Worm (Caenorhabditis elegans) whole organism, young adult: ENCODE measurements around the gene F44G4.6.

Experiments
- C17E4.6 ChIP-seq: fragments of 200-800 bp; sonication (Bioruptor generic); IDR thresholded peaks from 2 replicates; pipeline ENCODE4 v1.3.6; 2022; ENCODE audit warnings: missing genetic modification reagents, missing genetic modification characterization, missing compliant biosample characterization
- F10E7.11 ChIP-seq: sonication (generic microtip); optimal IDR thresholded peaks from 2 replicates; lab custom pipeline; 2017; ENCODE audit warnings: mild to moderate bottlenecking, missing genetic modification characterization, moderate library complexity, missing compliant biosample characterization
- F37B4.10 ChIP-seq: fragments of 200-800 bp; sonication (Bioruptor generic); IDR thresholded peaks from 2 replicates; pipeline ENCODE4 v1.3.6; 2022; ENCODE audit warnings: missing genetic modification characterization, missing compliant biosample characterization
- F39B2.1 ChIP-seq: fragments of 200-800 bp; sonication (Bioruptor generic); IDR thresholded peaks from 2 replicates; pipeline ENCODE4 v1.3.6; 2022; ENCODE audit warnings: missing genetic modification reagents, missing genetic modification characterization, missing compliant biosample characterization
- F52B5.7 ChIP-seq: sonication (generic microtip); optimal IDR thresholded peaks from 2 replicates; lab custom pipeline; 2016; ENCODE audit warnings: mild to moderate bottlenecking, missing genetic modification characterization, missing compliant biosample characterization
- F55B11.4 ChIP-seq: sonication (generic microtip); optimal IDR thresholded peaks from 2 replicates; lab custom pipeline; 2016; ENCODE audit warnings: missing compliant biosample characterization, missing genetic modification characterization, borderline replicate concordance; ENCODE audit not compliant: insufficient read depth
- F57A8.1 ChIP-seq: fragments of 200-800 bp; sonication (Bioruptor generic); optimal IDR thresholded peaks from 2 replicates; lab custom pipeline; 2018; ENCODE audit warnings: mild to moderate bottlenecking, missing genetic modification characterization, moderate library complexity, missing compliant biosample characterization
- K11D2.4 ChIP-seq: fragments of 200-800 bp; sonication (Bioruptor generic); IDR thresholded peaks from 2 replicates; pipeline ENCODE4 v1.3.6; 2022; ENCODE audit warnings: missing genetic modification reagents, missing genetic modification characterization, missing compliant biosample characterization
- akir-1 ChIP-seq: fragments of 200-800 bp; sonication (Bioruptor generic); optimal IDR thresholded peaks from 2 replicates; lab custom pipeline; 2018; ENCODE audit warnings: mild to moderate bottlenecking, missing genetic modification characterization, moderate library complexity, missing compliant biosample characterization
- attf-5 ChIP-seq: fragments of 200-800 bp; sonication (Bioruptor generic); optimal IDR thresholded peaks from 2 replicates; lab custom pipeline; 2018; ENCODE audit warnings: mild to moderate bottlenecking, missing genetic modification characterization, missing compliant biosample characterization
- bed-2 ChIP-seq: fragments of 200-800 bp; sonication (Bioruptor generic); IDR thresholded peaks from 2 replicates; pipeline ENCODE4 v1.3.6; 2022; ENCODE audit warnings: missing genetic modification reagents, missing genetic modification characterization, missing compliant biosample characterization
- ceh-100 ChIP-seq: fragments of 200-800 bp; sonication (Bioruptor generic); IDR thresholded peaks from 2 replicates; pipeline ENCODE4 v1.3.6; 2022; ENCODE audit warnings: missing genetic modification reagents, missing genetic modification characterization, missing compliant biosample characterization
- chd-7 ChIP-seq: sonication (generic microtip); optimal IDR thresholded peaks from 2 replicates; lab custom pipeline; 2016; ENCODE audit warnings: mild to moderate bottlenecking, missing genetic modification characterization, moderate library complexity, missing compliant biosample characterization
- dox-1 ChIP-seq: fragments of 200-800 bp; sonication (Bioruptor generic); IDR thresholded peaks from 2 replicates; pipeline ENCODE4 v1.3.6; 2022; ENCODE audit warnings: missing genetic modification reagents, missing genetic modification characterization, missing compliant biosample characterization
- egl-44 ChIP-seq: fragments of 200-800 bp; sonication (Bioruptor generic); IDR thresholded peaks from 2 replicates; pipeline ENCODE4 v1.3.6; 2022; ENCODE audit warnings: missing genetic modification reagents, missing genetic modification characterization, missing compliant biosample characterization
- ets-4 ChIP-seq: fragments of 200-800 bp; sonication (Bioruptor generic); optimal IDR thresholded peaks from 2 replicates; lab custom pipeline; 2018; ENCODE audit warnings: mild to moderate bottlenecking, missing genetic modification characterization, missing compliant biosample characterization
- hmg-1.2 ChIP-seq: fragments of 200-800 bp; sonication (Bioruptor generic); IDR thresholded peaks from 2 replicates; pipeline ENCODE4 v1.3.6; 2022; ENCODE audit warnings: missing genetic modification reagents, missing genetic modification characterization, missing compliant biosample characterization
- lag-1 ChIP-seq: fragments of 200-800 bp; sonication (Bioruptor generic); IDR thresholded peaks from 2 replicates; pipeline ENCODE4 v1.3.6; 2022; ENCODE audit warnings: missing genetic modification reagents, missing genetic modification characterization, missing compliant biosample characterization
- let-526 ChIP-seq: fragments of 200-800 bp; sonication (Bioruptor generic); IDR thresholded peaks from 2 replicates; pipeline ENCODE4 v1.3.6; 2022; ENCODE audit warnings: missing genetic modification reagents, missing genetic modification characterization, missing compliant biosample characterization
- let-607 ChIP-seq, 2 experiments: fragments of 200-800 bp in 1 of 2; sonication (Bioruptor generic) in 1 of 2; sonication (generic microtip) in 1 of 2; optimal IDR thresholded peaks; 2 replicates each; lab custom pipeline; 2016 to 2018; ENCODE audit warnings: mild to moderate bottlenecking in 2 of 2, missing compliant biosample characterization in 2 of 2, missing genetic modification characterization in 2 of 2, moderate library complexity in 2 of 2, missing genotype in 1 of 2
- lsy-27 ChIP-seq: sonication (generic microtip); optimal IDR thresholded peaks from 2 replicates; lab custom pipeline; 2017; ENCODE audit warnings: missing genetic modification characterization, mild to moderate bottlenecking, missing compliant biosample characterization, antibody characterized with exemption, missing genotype, borderline replicate concordance; ENCODE audit not compliant: insufficient read depth
- madf-10 ChIP-seq: sonication (generic microtip); optimal IDR thresholded peaks from 2 replicates; lab custom pipeline; 2016; ENCODE audit warnings: mild to moderate bottlenecking, missing genetic modification characterization, missing compliant biosample characterization
- madf-3 ChIP-seq: fragments of 200-800 bp; sonication (Bioruptor generic); IDR thresholded peaks from 2 replicates; pipeline ENCODE4 v1.3.6; 2022; ENCODE audit warnings: missing genetic modification reagents, missing genetic modification characterization, missing compliant biosample characterization
- madf-8 ChIP-seq: fragments of 200-800 bp; sonication (Bioruptor generic); conservative IDR thresholded peaks from 2 replicates; pipeline ENCODE4 v1.3.6; 2022; ENCODE audit warnings: missing genetic modification reagents, missing genetic modification characterization, missing compliant biosample characterization
- mcd-1 ChIP-seq: fragments of 200-800 bp; sonication (Bioruptor generic); IDR thresholded peaks from 2 replicates; pipeline ENCODE4 v1.3.6; 2022; ENCODE audit warnings: missing genetic modification reagents, missing genetic modification characterization, missing compliant biosample characterization
- mel-28 ChIP-seq: sonication (generic microtip); optimal IDR thresholded peaks from 2 replicates; lab custom pipeline; 2016; ENCODE audit warnings: borderline replicate concordance, mild to moderate bottlenecking, missing genetic modification characterization, missing compliant biosample characterization
- nfya-2 ChIP-seq: fragments of 200-800 bp; sonication (Bioruptor generic); IDR thresholded peaks from 2 replicates; pipeline ENCODE4 v1.3.6; 2022; ENCODE audit warnings: missing genetic modification reagents, missing genetic modification characterization, missing compliant biosample characterization
- nhr-120 ChIP-seq: fragments of 200-800 bp; sonication (Bioruptor generic); IDR thresholded peaks from 2 replicates; pipeline ENCODE4 v1.3.6; 2022; ENCODE audit warnings: missing genetic modification characterization, missing compliant biosample characterization
- nhr-80 ChIP-seq: sonication (generic microtip); optimal IDR thresholded peaks from 2 replicates; lab custom pipeline; 2016; ENCODE audit warnings: missing genetic modification characterization, missing compliant biosample characterization
- sdz-38 ChIP-seq: sonication (generic microtip); optimal IDR thresholded peaks from 2 replicates; lab custom pipeline; 2016; ENCODE audit warnings: missing genotype, missing genetic modification characterization, missing compliant biosample characterization
- tlf-1 ChIP-seq: fragments of 200-800 bp; sonication (Bioruptor generic); optimal IDR thresholded peaks from 2 replicates; lab custom pipeline; 2018; ENCODE audit warnings: mild to moderate bottlenecking, missing genetic modification characterization, missing compliant biosample characterization
- xnd-1 ChIP-seq: sonication (generic microtip); optimal IDR thresholded peaks from 2 replicates; lab custom pipeline; 2016; ENCODE audit warnings: missing genotype, missing genetic modification reagents, missing genetic modification characterization, missing compliant biosample characterization
- zfh-2 ChIP-seq: fragments of 200-800 bp; sonication (Bioruptor generic); conservative IDR thresholded peaks from 2 replicates; pipeline ENCODE4 v1.3.6; 2022; ENCODE audit warnings: missing genetic modification reagents, missing genetic modification characterization, missing compliant biosample characterization
- ztf-22 ChIP-seq: fragments of 200-800 bp; sonication (Bioruptor generic); optimal IDR thresholded peaks from 2 replicates; lab custom pipeline; 2018; ENCODE audit warnings: mild to moderate bottlenecking, missing genetic modification characterization, moderate library complexity, missing compliant biosample characterization
- ztf-25 ChIP-seq: fragments of 200-800 bp; sonication (Bioruptor generic); IDR thresholded peaks from 2 replicates; pipeline ENCODE4 v1.3.6; 2022; ENCODE audit warnings: missing genetic modification reagents, missing genetic modification characterization, missing compliant biosample characterization
- ztf-26 ChIP-seq: sonication (generic microtip); optimal IDR thresholded peaks from 2 replicates; lab custom pipeline; 2017; ENCODE audit warnings: missing genetic modification characterization, missing compliant biosample characterization

Gene F44G4.6

DNA sequence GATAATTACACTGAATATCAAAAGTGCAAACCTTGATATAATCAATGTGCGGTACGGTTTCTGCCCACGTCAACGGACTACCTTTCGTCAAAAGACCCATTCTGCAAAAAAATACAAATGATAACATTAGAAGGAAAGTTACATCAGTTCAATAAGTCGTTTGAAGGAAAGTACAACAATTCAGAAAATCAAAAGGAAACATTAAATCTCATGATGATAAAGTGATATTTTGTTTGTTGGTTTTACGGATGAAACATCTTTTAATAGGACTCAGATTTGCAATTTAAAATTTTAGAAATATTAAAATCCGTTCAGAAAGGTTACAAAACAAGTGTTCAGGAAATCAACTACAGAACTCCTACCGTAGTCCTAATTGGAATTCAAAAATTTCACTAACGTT is 36.6 kb upstream of the F44G4.6 start, which contains the start of gene gcs-1:
Gene gcs-1, minus strand, starts transcription at position 101 of the 400 bp plus-strand sequence.
- TF ChIP-seq ztf-22 (GFP tag; lab: Kevin White, UChicago) (no peak), let-526 (GFP tag; lab: Robert Waterston, UW) (no peak), bed-2 (GFP tag; lab: Robert Waterston, UW) (no peak), dox-1 (GFP tag; lab: Robert Waterston, UW) (no peak), madf-8 (no peak), chd-7 (tag; lab: Kevin White, UChicago) (no peak), sdz-38 (no peak), F55B11.4 (no peak)

DNA sequence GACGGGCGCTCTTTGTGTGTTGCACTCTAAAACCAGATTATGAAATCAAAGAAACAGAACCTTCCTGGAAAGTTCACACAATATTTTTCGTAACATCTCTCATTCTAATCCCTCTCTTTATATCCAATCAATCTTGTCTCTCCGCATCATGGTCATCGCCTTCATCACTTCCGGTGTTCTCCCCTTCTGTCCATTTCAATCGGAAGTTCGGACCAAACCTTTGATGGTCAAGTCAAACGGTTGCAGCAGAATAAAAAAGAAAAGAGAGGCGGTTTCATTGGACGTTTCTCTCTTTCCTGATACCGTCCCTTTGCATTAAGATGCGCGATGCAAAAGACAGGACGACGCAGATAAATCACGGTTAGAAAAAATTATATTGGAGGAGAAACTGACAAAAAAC is 31.4 kb upstream of the F44G4.6 start:
- no peak for TF ChIP-seq mcd-1 (GFP tag; lab: Robert Waterston, UW)
- no peak for TF ChIP-seq tlf-1 (GFP tag; lab: Kevin White, UChicago)
- no peak for TF ChIP-seq hmg-1.2 (GFP tag; lab: Robert Waterston, UW)
- no peak for TF ChIP-seq let-607 (tag; optimal IDR thresholded peaks at IDR 0.05; lab: Kevin White, UChicago)
- TF ChIP-seq ceh-100 (GFP tag; lab: Robert Waterston, UW), result no peak
- TF ChIP-seq F57A8.1 (GFP tag; lab: Kevin White, UChicago), result no peak
- TF ChIP-seq xnd-1 (tag; lab: Kevin White, UChicago), result no peak
- TF ChIP-seq C17E4.6, result no peak
- no peak for TF ChIP-seq ets-4 (GFP tag; lab: Kevin White, UChicago)
- no peak for TF ChIP-seq ztf-26 (tag; lab: Kevin White, UChicago)

DNA sequence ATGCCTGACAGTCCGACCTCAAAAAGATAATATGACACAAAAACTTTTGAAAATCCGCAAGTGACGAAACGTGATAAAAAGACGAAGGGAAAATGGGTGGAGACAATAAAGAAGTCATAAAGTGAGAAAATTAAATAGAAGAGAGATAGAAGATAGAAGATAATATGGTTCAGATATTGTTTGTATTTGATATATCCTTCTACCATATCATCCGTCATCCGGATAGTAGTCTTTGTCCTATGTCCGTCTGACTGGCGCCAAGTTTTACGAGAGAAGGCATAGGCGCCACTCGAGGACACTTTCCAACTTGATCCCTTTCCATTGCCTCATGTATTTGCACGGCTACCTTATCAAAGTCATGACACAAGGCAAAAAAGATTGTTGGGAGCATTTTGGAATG is 30.3 kb upstream of the F44G4.6 start:
- TF ChIP-seq hmg-1.2 (GFP tag; lab: Robert Waterston, UW) (no peak), nfya-2 (GFP tag; lab: Robert Waterston, UW) (no peak), attf-5 (no peak)
- TF ChIP-seq, all 124 proteins: peak for 0

DNA sequence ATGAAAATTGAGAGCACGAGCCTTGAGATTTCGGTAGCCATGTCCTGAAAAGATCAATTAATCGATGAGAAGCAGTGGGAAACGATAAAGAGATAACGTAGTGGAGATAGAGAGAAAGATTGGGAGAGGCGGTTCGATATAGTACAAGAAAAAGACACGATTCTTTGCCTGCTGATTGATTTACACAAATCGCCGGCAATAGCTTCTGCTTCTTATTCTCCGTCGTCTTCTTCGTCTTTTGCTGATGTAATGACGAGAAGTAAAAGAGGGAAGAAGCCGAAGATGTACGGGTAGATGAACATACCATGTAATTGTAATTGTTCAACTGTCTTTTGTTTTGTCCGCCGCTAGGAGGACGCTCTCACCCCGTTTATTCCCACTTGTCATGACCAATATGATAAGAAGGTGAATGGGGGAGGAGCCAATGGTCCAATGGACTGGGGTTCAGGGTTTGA is 27.7 kb upstream of the F44G4.6 start, which contains the start of gene F37B12.1:
Gene F37B12.1, minus strand, starts transcription at position 51 of the 455 bp plus-strand sequence.
- TF ChIP-seq xnd-1 (tag; lab: Kevin White, UChicago) (no peak), madf-10 (no peak), F37B4.10 (GFP tag; lab: Robert Waterston, UW) (0 out of 2 replicates have a peak, but pooled peaks have one; percentile 44), akir-1 (GFP tag; lab: Kevin White, UChicago) (no peak), F52B5.7 (tag; lab: Kevin White, UChicago) (no peak), nhr-80 (tag; lab: Kevin White, UChicago) (no peak), K11D2.4 (GFP tag; lab: Robert Waterston, UW) (no peak)

DNA sequence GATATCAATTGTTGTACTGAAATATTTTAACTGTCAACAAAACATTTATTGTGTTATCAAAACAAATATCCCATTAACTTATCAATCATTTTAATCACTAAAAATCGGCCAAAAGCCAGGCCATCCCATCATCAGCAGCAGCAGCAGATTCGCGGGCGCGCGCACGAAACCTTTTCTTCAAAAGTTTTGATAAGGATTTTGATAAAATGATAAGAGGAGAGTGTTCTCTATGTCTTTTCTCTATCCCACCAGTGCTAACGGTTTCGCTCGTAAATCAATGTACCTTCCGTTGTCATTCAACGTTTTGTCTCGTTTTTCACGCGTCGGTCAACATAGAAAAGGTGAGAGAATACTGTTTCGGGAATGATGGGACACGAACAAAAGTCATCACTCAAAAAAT is 26.5 kb upstream of the F44G4.6 start:
- TF ChIP-seq nhr-120 (GFP tag; lab: Robert Waterston, UW), result no peak
- TF ChIP-seq, all 124 proteins: peak for 0

DNA sequence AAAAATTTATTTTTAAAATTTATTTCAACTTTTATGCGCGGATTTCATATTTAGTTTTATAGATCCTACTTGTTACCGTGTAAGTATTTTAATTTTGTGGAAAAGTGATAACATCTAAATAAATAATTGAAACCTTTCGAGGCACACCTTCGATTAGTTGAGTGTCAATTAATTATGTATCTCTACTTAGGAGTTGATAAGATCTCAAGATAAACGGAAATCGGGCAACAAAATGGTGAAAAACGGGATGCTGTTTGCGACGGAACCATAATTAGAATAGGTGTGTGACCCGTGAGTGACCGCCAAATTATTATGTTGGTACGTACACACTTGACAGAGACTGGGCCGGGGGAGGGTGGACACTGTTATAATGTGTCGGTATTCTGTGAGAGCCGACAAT is 24.8 kb upstream of the F44G4.6 start:
- TF ChIP-seq let-526 (GFP tag; lab: Robert Waterston, UW) (no peak), lag-1 (GFP tag; lab: Robert Waterston, UW) (no peak), zfh-2 (GFP tag; lab: Robert Waterston, UW) (no peak), F39B2.1 (GFP tag; lab: Robert Waterston, UW) (no peak), F10E7.11 (tag; lab: Kevin White, UChicago) (no peak), F52B5.7 (tag; lab: Kevin White, UChicago) (no peak), ztf-25 (no peak), egl-44 (GFP tag; lab: Robert Waterston, UW) (no peak), mel-28 (tag; lab: Kevin White, UChicago) (no peak), lsy-27 (tag; lab: Kevin White, UChicago) (no peak), madf-3 (GFP tag; lab: Robert Waterston, UW) (no peak)
